Worm (Caenorhabditis elegans): Measurements from ENCODE around the gene F31F7.2.

DNA sequence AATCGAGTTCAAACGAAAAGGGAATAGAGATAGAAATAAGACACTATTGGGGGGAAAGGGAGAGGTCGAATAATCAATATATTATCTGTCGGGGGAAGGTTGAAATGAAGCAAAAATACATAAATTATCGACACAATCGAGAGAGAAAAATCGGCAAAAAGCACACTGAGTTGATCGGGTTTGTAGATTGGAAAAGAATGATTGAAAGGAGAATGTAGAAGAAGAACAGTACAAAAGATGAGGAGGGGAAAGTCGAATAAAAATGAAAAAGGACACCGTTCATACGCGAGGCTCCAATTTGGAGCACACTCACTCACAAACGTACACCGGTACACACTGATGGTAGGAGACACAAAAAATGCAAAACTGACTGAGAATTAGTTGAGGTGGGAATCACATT, 49.4 kb upstream of the F31F7.2 start:
- peak; percentile 12 for TF ChIP-seq snu-23 (GFP tag; optimal IDR thresholded peaks at IDR 0.05)
- TF ChIP-seq fkh-10 (GFP tag; optimal IDR thresholded peaks at IDR 0.05): no peak
- TF ChIP-seq ztf-11 (tag; optimal IDR thresholded peaks at IDR 0.05): no peak
- no peak for TF ChIP-seq ceh-8 (GFP tag; optimal IDR thresholded peaks at IDR 0.05)

Data from whole organism, L1 larva.